Fruit fly (Drosophila melanogaster) whole organism, prepupa: ENCODE data around the gene Crz.

Experiments used
- Gug ChIP-seq: fragments of 200-800 bp; sonication (Bioruptor generic); IDR thresholded peaks from 2 replicates; pipeline ENCODE4 v1.3.6; 2022; ENCODE audit warnings: missing biosample characterization, missing genetic modification characterization
- Hr4 ChIP-seq: fragments of 200-800 bp; sonication (Bioruptor generic); optimal IDR thresholded peaks from 3 replicates; lab custom pipeline; 2016; ENCODE audit warnings: missing biosample characterization, missing genetic modification characterization

dm6 chr3R:14279311-14279998, 35.2 kb upstream of the Crz start:
- TF ChIP-seq Hr4 (GFP tag; lab: Kevin White, UChicago) (peak; percentile 34), Gug (peak; percentile 28; the same call in 1 of the 2 replicates)
